Worm (Caenorhabditis elegans) whole organism, late embryonic: Measurements from ENCODE around the gene T23G7.2.

Experiments used
- F13H6.1 ChIP-seq: sonication (generic microtip); optimal IDR thresholded peaks from 2 replicates; lab custom pipeline; 2016; ENCODE audit warnings: missing genetic modification characterization, missing compliant biosample characterization
- T23F11.4 ChIP-seq: fragments of 200-800 bp; sonication (Bioruptor generic); optimal IDR thresholded peaks from 2 replicates; lab custom pipeline; 2018; ENCODE audit warnings: mild to moderate bottlenecking, missing genetic modification characterization, missing compliant biosample characterization
- ahr-1 ChIP-seq: sonication (generic microtip); optimal IDR thresholded peaks from 2 replicates; lab custom pipeline; 2016; ENCODE audit warnings: missing genetic modification characterization, missing compliant biosample characterization
- ama-1 ChIP-seq: fragments of 150-350 bp; optimal IDR thresholded peaks from 2 replicates; lab custom pipeline; 2014
- ceh-18 ChIP-seq: sonication (generic microtip); optimal IDR thresholded peaks from 2 replicates; lab custom pipeline; 2016; ENCODE audit warnings: missing genetic modification characterization, missing compliant biosample characterization
- ceh-19 ChIP-seq: fragments of 200-800 bp; sonication (Bioruptor generic); optimal IDR thresholded peaks from 2 replicates; lab custom pipeline; 2018; ENCODE audit warnings: mild to moderate bottlenecking, missing genetic modification characterization, missing compliant biosample characterization
- ceh-24 ChIP-seq: sonication (generic microtip); optimal IDR thresholded peaks from 2 replicates; lab custom pipeline; 2016; ENCODE audit warnings: mild to moderate bottlenecking, missing genetic modification characterization, missing compliant biosample characterization
- ceh-34 ChIP-seq: sonication (generic microtip); optimal IDR thresholded peaks from 2 replicates; lab custom pipeline; 2016; ENCODE audit warnings: mild to moderate bottlenecking, missing genetic modification characterization, missing compliant biosample characterization
- ceh-48 ChIP-seq: sonication (generic microtip); optimal IDR thresholded peaks from 2 replicates; lab custom pipeline; 2016; ENCODE audit warnings: missing genetic modification characterization, inconsistent platforms, missing compliant biosample characterization
- ceh-6 ChIP-seq: fragments of 200-800 bp; sonication (Bioruptor generic); optimal IDR thresholded peaks from 2 replicates; lab custom pipeline; 2018; ENCODE audit warnings: mild to moderate bottlenecking, missing genetic modification characterization, missing compliant biosample characterization
- ceh-9 ChIP-seq: sonication (generic microtip); optimal IDR thresholded peaks from 2 replicates; lab custom pipeline; 2016; ENCODE audit warnings: mild to moderate bottlenecking, missing genetic modification characterization, inconsistent platforms, missing compliant biosample characterization
- dmd-4 ChIP-seq: sonication (generic microtip); optimal IDR thresholded peaks from 2 replicates; lab custom pipeline; 2016; ENCODE audit warnings: borderline replicate concordance, missing genetic modification characterization, missing compliant biosample characterization
- dve-1 ChIP-seq: sonication (generic microtip); optimal IDR thresholded peaks from 2 replicates; lab custom pipeline; 2017; ENCODE audit warnings: antibody characterized with exemption, mild to moderate bottlenecking, missing genetic modification characterization, missing compliant biosample characterization
- eyg-1 ChIP-seq: sonication (generic microtip); optimal IDR thresholded peaks from 2 replicates; lab custom pipeline; 2016; ENCODE audit warnings: missing genotype, missing genetic modification characterization, missing compliant biosample characterization
- fkh-10 ChIP-seq: fragments of 150-350 bp; optimal IDR thresholded peaks from 2 replicates; lab custom pipeline; 2014; ENCODE audit warnings: missing biosample characterization, missing genetic modification reagents, missing genetic modification characterization
- gmeb-2 ChIP-seq: sonication (generic microtip); optimal IDR thresholded peaks from 2 replicates; lab custom pipeline; 2016; ENCODE audit warnings: missing genetic modification characterization, inconsistent platforms, missing compliant biosample characterization
- hlh-6 ChIP-seq: sonication (generic microtip); optimal IDR thresholded peaks from 2 replicates; lab custom pipeline; 2016; ENCODE audit warnings: missing genotype, missing genetic modification characterization, missing compliant biosample characterization
- lim-6 ChIP-seq: sonication (generic microtip); optimal IDR thresholded peaks from 2 replicates; lab custom pipeline; 2016; ENCODE audit warnings: missing genetic modification characterization, missing compliant biosample characterization
- madf-2 ChIP-seq: sonication (generic microtip); optimal IDR thresholded peaks from 2 replicates; lab custom pipeline; 2017; ENCODE audit warnings: missing genetic modification characterization, missing compliant biosample characterization
- nfya-1 ChIP-seq: sonication (generic microtip); optimal IDR thresholded peaks from 2 replicates; lab custom pipeline; 2017; ENCODE audit warnings: missing genetic modification characterization, mild to moderate bottlenecking, missing compliant biosample characterization, antibody characterized with exemption, moderate library complexity
- nhr-232 ChIP-seq: sonication (generic microtip); optimal IDR thresholded peaks from 2 replicates; lab custom pipeline; 2016; ENCODE audit warnings: missing genetic modification characterization, missing compliant biosample characterization
- npax-4 ChIP-seq: sonication (generic microtip); optimal IDR thresholded peaks from 2 replicates; lab custom pipeline; 2016; ENCODE audit warnings: missing genetic modification characterization, missing compliant biosample characterization
- pag-3 ChIP-seq: sonication (generic microtip); optimal IDR thresholded peaks from 2 replicates; lab custom pipeline; 2016; ENCODE audit warnings: missing compliant biosample characterization, missing genetic modification characterization, borderline replicate concordance
- pqm-1 ChIP-seq: sonication (generic microtip); optimal IDR thresholded peaks from 2 replicates; lab custom pipeline; 2016; ENCODE audit warnings: missing genetic modification characterization, missing compliant biosample characterization
- rnt-1 ChIP-seq: sonication (generic microtip); optimal IDR thresholded peaks from 2 replicates; lab custom pipeline; 2016; ENCODE audit warnings: missing genetic modification characterization, missing compliant biosample characterization
- sox-2 ChIP-seq: fragments of 200-800 bp; sonication (Bioruptor generic); IDR thresholded peaks from 2 replicates; pipeline ENCODE4 v1.3.6; 2022; ENCODE audit warnings: missing genetic modification reagents, missing genetic modification characterization, missing compliant biosample characterization
- tbx-7 ChIP-seq: sonication (generic microtip); optimal IDR thresholded peaks from 2 replicates; lab custom pipeline; 2016; ENCODE audit warnings: missing genotype, missing genetic modification characterization, missing compliant biosample characterization
- ttx-3 ChIP-seq: sonication (generic microtip); optimal IDR thresholded peaks from 2 replicates; lab custom pipeline; 2016; ENCODE audit warnings: missing genetic modification reagents, missing genetic modification characterization, missing compliant biosample characterization
- unc-3 ChIP-seq, 2 experiments: fragments of 200-800 bp in 1 of 2; sonication (Bioruptor generic) in 1 of 2; sonication (generic microtip) in 1 of 2; conservative IDR thresholded peaks in 1 of 2; optimal IDR thresholded peaks in 1 of 2; 2 replicates each; pipeline versions ENCODE4 v1.3.6 to Lab custom; 2016 to 2022; ENCODE audit warnings: missing compliant biosample characterization in 2 of 2, missing genetic modification characterization in 2 of 2, missing genetic modification reagents in 1 of 2
- unc-42 ChIP-seq: sonication (generic microtip); optimal IDR thresholded peaks from 2 replicates; lab custom pipeline; 2016; ENCODE audit warnings: missing genotype, missing genetic modification characterization, missing compliant biosample characterization
- unc-55 ChIP-seq: sonication (generic microtip); optimal IDR thresholded peaks from 2 replicates; lab custom pipeline; 2017; ENCODE audit warnings: missing biosample characterization, missing genetic modification reagents, missing genetic modification characterization
- unc-86 ChIP-seq: sonication (generic microtip); optimal IDR thresholded peaks from 2 replicates; lab custom pipeline; 2016; ENCODE audit warnings: missing genetic modification characterization, missing compliant biosample characterization
- zip-5 ChIP-seq: sonication (generic microtip); optimal IDR thresholded peaks from 2 replicates; lab custom pipeline; 2016; ENCODE audit warnings: missing genetic modification characterization, missing compliant biosample characterization

T23G7.2 gene

ce11 chrII:9169450-9169960 lies 3.2 kb downstream of the T23G7.2 start, which contains the start of gene dpl-1:
TSS of gene dpl-1 (plus strand) at chrII:9169910.
- TF ChIP-seq zip-5 (tag; lab: Kevin White, UChicago) (no peak), F13H6.1 (tag; lab: Kevin White, UChicago) (no peak), pag-3 (no peak), nfya-1 (peak; percentile 18), ceh-18 (tag; lab: Kevin White, UChicago) (no peak), ceh-48 (peak; percentile 50)

DNA sequence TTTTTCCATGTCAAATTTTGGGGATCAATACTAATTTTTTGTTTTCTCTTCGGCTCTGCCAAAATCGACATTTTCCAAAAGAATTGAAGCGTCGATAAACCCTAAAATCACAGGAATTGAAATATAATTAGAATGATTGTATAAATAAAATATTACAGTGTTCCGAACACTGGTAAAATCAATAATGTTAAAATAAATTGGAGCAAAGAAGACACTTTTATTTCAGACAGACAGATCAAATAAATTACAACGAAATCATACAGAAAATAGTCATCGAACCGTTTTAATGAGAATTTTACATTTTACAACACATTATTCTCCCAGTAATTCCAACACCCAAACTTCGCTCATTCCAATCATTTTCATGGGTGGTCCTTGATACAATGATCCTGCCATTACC lies 5.0 kb downstream of the T23G7.2 start, which contains the start of gene T23G7.3:
T23G7.3 (minus strand) TSS at position 101 of the 400 bp plus-strand sequence.
- TF ChIP-seq unc-42, result no peak
- no peak for TF ChIP-seq unc-3 (GFP tag; conservative IDR thresholded peaks at IDR 0.05; lab: Robert Waterston, UW)
- TF ChIP-seq unc-3 (tag; optimal IDR thresholded peaks at IDR 0.05; lab: Kevin White, UChicago), result no peak
- TF ChIP-seq ceh-19, result no peak
- TF ChIP-seq unc-55, result no peak
- TF ChIP-seq dmd-4 (tag; lab: Kevin White, UChicago), result no peak
- TF ChIP-seq eyg-1 (tag; lab: Kevin White, UChicago), result no peak
- TF ChIP-seq nhr-232 (tag; lab: Kevin White, UChicago), result no peak
- TF ChIP-seq hlh-6 (tag; lab: Kevin White, UChicago), result no peak
- no peak for TF ChIP-seq pag-3
- TF ChIP-seq npax-4, result no peak
- no peak for TF ChIP-seq T23F11.4 (GFP tag; lab: Kevin White, UChicago)

ce11 chrII:9165762-9166460 lies 6.8 kb downstream of the T23G7.2 start, which contains the start of gene W07A12.8:
TSS of gene W07A12.8 (minus strand) at chrII:9165812.
- TF ChIP-seq unc-42 (peak; percentile 28), ceh-9 (tag; lab: Kevin White, UChicago) (no peak)

ce11 chrII:9163348-9163747 lies 9.4 kb downstream of the T23G7.2 start:
- TF ChIP-seq sox-2 (GFP tag; lab: Robert Waterston, UW) (no peak), ama-1 (lab: Kevin White, UChicago) (peak; percentile 52), ahr-1 (tag; lab: Kevin White, UChicago) (no peak), unc-42 (no peak), fkh-10 (GFP tag; lab: Kevin White, UChicago) (no peak)

DNA sequence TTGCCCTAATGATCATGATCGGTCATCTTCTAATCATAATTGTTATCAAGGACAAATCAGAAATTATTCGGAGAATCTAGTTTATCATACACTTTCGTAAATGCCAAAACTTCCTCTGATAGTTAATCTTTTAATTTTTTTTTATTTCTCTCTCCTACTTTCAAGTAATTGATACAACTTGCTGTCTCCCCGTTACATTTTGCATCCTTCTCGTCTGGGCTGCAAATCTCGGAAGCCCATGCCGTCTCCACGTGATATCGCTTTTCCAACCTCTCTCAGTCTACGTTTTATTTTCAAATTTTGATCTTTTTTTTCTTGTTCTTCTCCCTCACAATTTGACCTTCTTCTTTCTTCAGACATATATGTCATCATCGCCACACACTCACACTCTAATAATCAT lies 11.7 kb downstream of the T23G7.2 start, which contains the start of gene rhy-1:
rhy-1 (plus strand) TSS at position 357 of the 400 bp plus-strand sequence.
- TF ChIP-seq tbx-7 (tag; lab: Kevin White, UChicago), result no peak
- no peak for TF ChIP-seq gmeb-2
- no peak for TF ChIP-seq rnt-1 (tag; lab: Kevin White, UChicago)
- TF ChIP-seq T23F11.4 (GFP tag; lab: Kevin White, UChicago), result no peak
- TF ChIP-seq ceh-24 (tag; lab: Kevin White, UChicago), result no peak
- TF ChIP-seq ceh-34 (tag; lab: Kevin White, UChicago), result no peak
- TF ChIP-seq ceh-6, result no peak
- no peak for TF ChIP-seq madf-2 (tag; lab: Kevin White, UChicago)
- no peak for TF ChIP-seq lim-6 (tag; lab: Kevin White, UChicago)
- TF ChIP-seq ttx-3, result no peak
- TF ChIP-seq pqm-1 (tag; lab: Kevin White, UChicago), result no peak
- TF ChIP-seq unc-86 (tag; lab: Kevin White, UChicago), result no peak
- TF ChIP-seq dve-1, result no peak
- TF ChIP-seq nfya-1, result no peak
